Worm (Caenorhabditis elegans) whole organism, mixed stage, embryonic: ENCODE measurements around the gene gpx-5.

ENCODE experiments used
- blmp-1 ChIP-seq: fragments of 150-350 bp; optimal IDR thresholded peaks from 2 replicates; lab custom pipeline; 2014; ENCODE audit warnings: missing biosample characterization, missing genetic modification characterization
- elt-1 ChIP-seq: sonication (generic microtip); optimal IDR thresholded peaks from 2 replicates; lab custom pipeline; 2017; ENCODE audit warnings: missing genetic modification characterization, mild to moderate bottlenecking, missing compliant biosample characterization, antibody characterized with exemption, moderate library complexity, borderline replicate concordance; ENCODE audit not compliant: insufficient read depth
- lin-13 ChIP-seq: fragments of 150-350 bp; optimal IDR thresholded peaks from 2 replicates; lab custom pipeline; 2014; ENCODE audit warnings: missing biosample characterization, missing genetic modification characterization
- lsy-2 ChIP-seq: fragments of 150-350 bp; optimal IDR thresholded peaks from 2 replicates; lab custom pipeline; 2014; ENCODE audit warnings: missing biosample characterization, missing genetic modification characterization
- nhr-12 ChIP-seq: fragments of 150-350 bp; optimal IDR thresholded peaks from 2 replicates; lab custom pipeline; 2014; ENCODE audit warnings: missing biosample characterization, missing genetic modification characterization
- nhr-237 ChIP-seq: fragments of 150-350 bp; optimal IDR thresholded peaks from 2 replicates; lab custom pipeline; 2014; ENCODE audit warnings: missing biosample characterization, missing genetic modification characterization
- pha-4 ChIP-seq: fragments of 150-350 bp; optimal IDR thresholded peaks from 2 replicates; lab custom pipeline; 2018; ENCODE audit warnings: missing biosample characterization, missing genetic modification reagents, missing genetic modification characterization
- unc-39 ChIP-seq: fragments of 150-350 bp; optimal IDR thresholded peaks from 2 replicates; lab custom pipeline; 2014; ENCODE audit warnings: missing biosample characterization, missing genetic modification characterization
- unc-62 ChIP-seq: fragments of 150-350 bp; optimal IDR thresholded peaks from 2 replicates; lab custom pipeline; 2014; ENCODE audit warnings: missing biosample characterization, missing genetic modification reagents, missing genetic modification characterization
- ztf-11 ChIP-seq: fragments of 150-350 bp; optimal IDR thresholded peaks from 2 replicates; lab custom pipeline; 2014; ENCODE audit warnings: missing biosample characterization, missing genetic modification characterization

- TF ChIP-seq unc-62 (GFP tag; lab: Kevin White, UChicago) (no peak), lsy-2 (no peak), elt-1 (tag; lab: Kevin White, UChicago) (no peak), nhr-237 (tag; lab: Kevin White, UChicago) (no peak), lin-13 (tag; lab: Kevin White, UChicago) (no peak), pha-4 (tag; lab: Kevin White, UChicago) (no peak), nhr-12 (tag; lab: Kevin White, UChicago) (no peak), ztf-11 (no peak), unc-39 (tag; lab: Kevin White, UChicago) (no peak), blmp-1 (no peak)
Observed at ce11 chrX:9566429-9566828, 18.0 kb upstream of the gpx-5 start, which contains the start of gene F49E2.2.
